Worm (Caenorhabditis elegans): Measurements from ENCODE around the gene T24H10.4.

T24H10.4 gene

DNA sequence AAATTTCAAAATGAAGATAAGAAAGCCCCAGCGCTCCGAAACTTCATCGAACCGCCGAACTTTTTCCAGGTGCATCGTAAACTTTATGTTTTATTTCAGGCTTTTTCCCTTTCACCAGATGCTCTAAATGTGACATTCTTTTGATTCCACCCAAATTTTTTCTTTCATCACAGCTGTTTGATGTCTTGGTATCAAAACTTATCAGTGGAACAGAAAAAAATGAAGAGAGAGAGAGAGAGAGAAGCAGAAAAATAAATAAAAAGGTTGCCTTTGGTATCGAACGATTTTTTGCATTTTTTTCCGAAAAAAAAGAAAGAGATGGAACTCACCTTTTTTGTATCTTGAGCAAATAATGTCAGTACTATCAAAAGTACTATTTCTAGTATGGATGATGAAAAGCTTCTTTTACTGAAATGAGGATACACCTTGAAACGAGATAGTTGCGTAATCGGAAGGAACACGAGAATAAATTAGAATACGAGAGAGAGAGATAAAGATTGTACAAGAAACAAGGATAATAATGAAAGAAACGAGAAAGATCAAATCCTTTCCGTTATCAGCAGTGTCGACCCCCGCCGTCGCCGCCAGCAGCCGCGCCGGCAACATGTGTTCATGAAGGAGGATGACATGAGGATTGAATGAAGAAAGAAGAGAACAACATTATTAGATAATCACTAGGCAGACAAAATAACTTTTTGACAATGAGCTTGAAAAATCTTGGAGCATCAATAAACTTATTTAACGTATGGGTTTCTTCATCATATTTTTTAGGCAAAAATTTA is 33.0 kb upstream of the T24H10.4 start:
- TF ChIP-seq nhr-2 (tag; optimal IDR thresholded peaks at IDR 0.05) (no peak), lin-32 (GFP tag; optimal IDR thresholded peaks at IDR 0.05) (no peak), elt-1 (tag; optimal IDR thresholded peaks at IDR 0.05; ENCODE audit: borderline replicate concordance, insufficient read depth) (no peak), ham-2 (GFP tag; optimal IDR thresholded peaks at IDR 0.05) (no peak), sptf-1 (tag; optimal IDR thresholded peaks at IDR 0.05) (no peak), nhr-12 (tag; optimal IDR thresholded peaks at IDR 0.05) (no peak), mab-5 (tag; optimal IDR thresholded peaks at IDR 0.05) (no peak), ceh-43 (GFP tag; optimal IDR thresholded peaks at IDR 0.05) (no peak), lin-13 (tag; optimal IDR thresholded peaks at IDR 0.05) (no peak), ztf-11 (tag; optimal IDR thresholded peaks at IDR 0.05) (no peak), snpc-4 (tag; optimal IDR thresholded peaks at IDR 0.05) (no peak), ces-1 (GFP tag; optimal IDR thresholded peaks at IDR 0.05) (no peak), cnd-1 (tag; optimal IDR thresholded peaks at IDR 0.05) (no peak), tbx-8 (GFP tag; optimal IDR thresholded peaks at IDR 0.05) (no peak), unc-120 (tag; optimal IDR thresholded peaks at IDR 0.05; ENCODE audit: poor library complexity, severe bottlenecking) (peak; percentile 54), mep-1 (tag; optimal IDR thresholded peaks at IDR 0.05) (no peak), blmp-1 (tag; optimal IDR thresholded peaks at IDR 0.05) (no peak), elt-3 (tag; optimal IDR thresholded peaks at IDR 0.05) (no peak), ceh-83 (GFP tag; optimal IDR thresholded peaks at IDR 0.05) (no peak), ceh-39 (tag; optimal IDR thresholded peaks at IDR 0.05) (no peak), hlh-1 (tag; optimal IDR thresholded peaks at IDR 0.05) (peak; percentile 79), mls-2 (tag; optimal IDR thresholded peaks at IDR 0.05) (no peak), unc-62 (GFP tag; optimal IDR thresholded peaks at IDR 0.05) (peak; percentile 46), lsy-2 (tag; optimal IDR thresholded peaks at IDR 0.05) (no peak), nhr-76 (tag; optimal IDR thresholded peaks at IDR 0.05) (no peak), pha-4 (tag; optimal IDR thresholded peaks at IDR 0.05) (no peak), zip-8 (tag; optimal IDR thresholded peaks at IDR 0.05) (peak; percentile 39), unc-39 (tag; optimal IDR thresholded peaks at IDR 0.05) (no peak), M03D4.4 (tag; optimal IDR thresholded peaks at IDR 0.05) (no peak), flh-1 (GFP tag; optimal IDR thresholded peaks at IDR 0.05) (no peak)

DNA sequence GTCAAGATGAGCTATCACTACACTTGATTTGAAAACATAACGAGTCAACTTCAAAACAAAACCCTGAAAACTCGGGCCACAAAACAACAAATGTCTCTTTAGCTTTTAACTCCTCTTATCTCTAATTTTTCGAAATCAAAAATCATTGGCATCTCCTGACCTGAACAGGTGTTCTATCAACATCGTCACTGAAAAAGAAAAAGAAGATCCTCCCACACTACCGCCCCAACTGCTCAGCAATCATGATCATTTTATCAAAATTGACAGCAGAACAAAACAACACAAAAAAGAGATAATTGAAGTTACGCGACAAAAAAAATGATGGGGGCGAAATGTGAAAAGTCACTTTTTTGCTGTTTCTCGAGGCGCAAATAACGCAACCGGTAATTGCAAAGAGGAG is 31.0 kb upstream of the T24H10.4 start:
- TF ChIP-seq M03D4.4 (tag; optimal IDR thresholded peaks at IDR 0.05) (no peak), ceh-43 (GFP tag; optimal IDR thresholded peaks at IDR 0.05) (no peak), ceh-39 (tag; optimal IDR thresholded peaks at IDR 0.05) (no peak), unc-120 (tag; optimal IDR thresholded peaks at IDR 0.05; ENCODE audit: poor library complexity, severe bottlenecking) (no peak), nhr-76 (tag; optimal IDR thresholded peaks at IDR 0.05) (no peak), elt-3 (tag; optimal IDR thresholded peaks at IDR 0.05) (no peak), snpc-4 (tag; optimal IDR thresholded peaks at IDR 0.05) (no peak), zip-8 (tag; optimal IDR thresholded peaks at IDR 0.05) (no peak), drap-1 (GFP tag; optimal IDR thresholded peaks at IDR 0.05) (no peak), nhr-28 (tag; optimal IDR thresholded peaks at IDR 0.05) (no peak), unc-39 (tag; optimal IDR thresholded peaks at IDR 0.05) (no peak), ham-2 (GFP tag; optimal IDR thresholded peaks at IDR 0.05) (no peak), mls-2 (tag; optimal IDR thresholded peaks at IDR 0.05) (no peak), elt-1 (tag; optimal IDR thresholded peaks at IDR 0.05; ENCODE audit: borderline replicate concordance, insufficient read depth) (no peak), flh-1 (GFP tag; optimal IDR thresholded peaks at IDR 0.05) (no peak), lin-13 (tag; optimal IDR thresholded peaks at IDR 0.05) (no peak), lin-32 (GFP tag; optimal IDR thresholded peaks at IDR 0.05) (no peak), mep-1 (tag; optimal IDR thresholded peaks at IDR 0.05) (no peak), sptf-1 (tag; optimal IDR thresholded peaks at IDR 0.05) (no peak)

- TF ChIP-seq nhr-28 (tag; optimal IDR thresholded peaks at IDR 0.05) (no peak), ces-1 (GFP tag; optimal IDR thresholded peaks at IDR 0.05) (no peak), mls-2 (tag; optimal IDR thresholded peaks at IDR 0.05) (no peak), nhr-2 (tag; optimal IDR thresholded peaks at IDR 0.05) (no peak), lin-13 (tag; optimal IDR thresholded peaks at IDR 0.05) (no peak), elt-3 (tag; optimal IDR thresholded peaks at IDR 0.05) (no peak), snpc-4 (tag; optimal IDR thresholded peaks at IDR 0.05) (no peak), unc-39 (tag; optimal IDR thresholded peaks at IDR 0.05) (no peak), blmp-1 (tag; optimal IDR thresholded peaks at IDR 0.05) (no peak), unc-62 (GFP tag; optimal IDR thresholded peaks at IDR 0.05) (no peak), mep-1 (tag; optimal IDR thresholded peaks at IDR 0.05) (no peak), M03D4.4 (tag; optimal IDR thresholded peaks at IDR 0.05) (no peak), nhr-12 (tag; optimal IDR thresholded peaks at IDR 0.05) (no peak), pha-4 (tag; optimal IDR thresholded peaks at IDR 0.05) (no peak), flh-1 (GFP tag; optimal IDR thresholded peaks at IDR 0.05) (no peak), drap-1 (GFP tag; optimal IDR thresholded peaks at IDR 0.05) (no peak), tbx-8 (GFP tag; optimal IDR thresholded peaks at IDR 0.05) (no peak), ceh-83 (GFP tag; optimal IDR thresholded peaks at IDR 0.05) (no peak)
These were observed 26.2 kb upstream of the T24H10.4 start, which contains the start of gene sysm-1 for ce11 chrII:9083093-9083492. Gene sysm-1, minus strand, starts transcription at chrII:9083193.

All from whole organism, mixed stage, embryonic.